Worm (Caenorhabditis elegans): ENCODE data around the gene irg-5.

- TF ChIP-seq egl-27 (tag; optimal IDR thresholded peaks at IDR 0.05) (no peak), lin-11 (tag; optimal IDR thresholded peaks at IDR 0.05) (no peak), blmp-1 (tag; optimal IDR thresholded peaks at IDR 0.05; ENCODE audit: insufficient read depth) (no peak), ztf-4 (tag; optimal IDR thresholded peaks at IDR 0.05) (no peak), sma-3 (GFP tag; optimal IDR thresholded peaks at IDR 0.05) (no peak), nhr-77 (tag; optimal IDR thresholded peaks at IDR 0.05) (no peak), snpc-4 (tag; optimal IDR thresholded peaks at IDR 0.05) (no peak), alr-1 (tag; optimal IDR thresholded peaks at IDR 0.05) (no peak), lsy-2 (tag; optimal IDR thresholded peaks at IDR 0.05) (no peak)
Measured at ce11 chrV:13711060-13711459, 27.2 kb downstream of the irg-5 start, which contains the start of gene srx-96.
